Worm (Caenorhabditis elegans) whole organism, late embryonic: Measurements from ENCODE around the gene col-149.
A peak's percentile ranks its signal among the peaks of the same experiment; 100 is the strongest.

Experiments used
- K09A11.1 ChIP-seq: sonication (generic microtip); optimal IDR thresholded peaks from 2 replicates; lab custom pipeline; 2017; ENCODE audit warnings: antibody characterized with exemption, mild to moderate bottlenecking, missing genetic modification characterization, missing compliant biosample characterization; ENCODE audit not compliant: insufficient read depth
- elt-2 ChIP-seq: sonication (generic microtip); optimal IDR thresholded peaks from 2 replicates; lab custom pipeline; 2016; ENCODE audit warnings: missing genetic modification reagents, missing genetic modification characterization, missing compliant biosample characterization
- ets-4 ChIP-seq: sonication (generic microtip); optimal IDR thresholded peaks from 2 replicates; lab custom pipeline; 2016; ENCODE audit warnings: missing genetic modification characterization, missing compliant biosample characterization
- gmeb-2 ChIP-seq: sonication (generic microtip); optimal IDR thresholded peaks from 2 replicates; lab custom pipeline; 2016; ENCODE audit warnings: missing genetic modification characterization, inconsistent platforms, missing compliant biosample characterization
- lin-11 ChIP-seq: fragments of 200-800 bp; sonication (Bioruptor generic); optimal IDR thresholded peaks from 2 replicates; lab custom pipeline; 2018; ENCODE audit warnings: mild to moderate bottlenecking, missing genetic modification characterization, missing compliant biosample characterization
- nhr-11 ChIP-seq: fragments of 150-350 bp; optimal IDR thresholded peaks from 2 replicates; lab custom pipeline; 2014; ENCODE audit warnings: missing biosample characterization, missing genetic modification characterization
- pha-4 ChIP-seq: fragments of 150-350 bp; optimal IDR thresholded peaks from 2 replicates; lab custom pipeline; 2018; ENCODE audit warnings: missing biosample characterization, missing genetic modification reagents, missing genetic modification characterization
- sox-4 ChIP-seq: sonication (generic microtip); optimal IDR thresholded peaks from 2 replicates; lab custom pipeline; 2017; ENCODE audit warnings: mild to moderate bottlenecking, missing genetic modification characterization, inconsistent platforms, missing compliant biosample characterization
- syd-9 ChIP-seq: sonication (generic microtip); optimal IDR thresholded peaks from 2 replicates; lab custom pipeline; 2016; ENCODE audit warnings: mild to moderate bottlenecking, missing genetic modification characterization, moderate library complexity, missing compliant biosample characterization
- tbx-2 ChIP-seq: sonication (generic microtip); optimal IDR thresholded peaks from 2 replicates; lab custom pipeline; 2016; ENCODE audit warnings: missing genetic modification characterization, missing compliant biosample characterization
- ztf-16 ChIP-seq: sonication (generic microtip); optimal IDR thresholded peaks from 2 replicates; lab custom pipeline; 2017; ENCODE audit warnings: missing genetic modification characterization, missing compliant biosample characterization

ce11 chrV:10244018-10244720 is 48.5 kb downstream of the col-149 start:
- TF ChIP-seq pha-4 (tag; lab: Kevin White, UChicago) (no peak), gmeb-2 (no peak), ets-4 (tag; lab: Kevin White, UChicago) (no peak), elt-2 (tag; lab: Kevin White, UChicago) (peak; percentile 76), tbx-2 (tag; lab: Kevin White, UChicago) (no peak), K09A11.1 (tag; lab: Kevin White, UChicago) (no peak), nhr-11 (no peak), ztf-16 (tag; lab: Kevin White, UChicago) (no peak), syd-9 (tag; lab: Kevin White, UChicago) (no peak), lin-11 (tag; lab: Kevin White, UChicago) (no peak), sox-4 (tag; lab: Kevin White, UChicago) (no peak)
